Fruit fly (Drosophila melanogaster) whole organism, adult: ENCODE data around the gene cmpy.

Experiments used
- ovo ChIP-seq: fragments of 200-800 bp; sonication (Bioruptor generic); optimal IDR thresholded peaks from 2 replicates; lab custom pipeline; 2016; ENCODE audit warnings: missing biosample characterization, missing genetic modification characterization
- toe ChIP-seq: fragments of 200-800 bp; sonication (Bioruptor generic); optimal IDR thresholded peaks from 2 replicates; lab custom pipeline; 2016; ENCODE audit warnings: missing biosample characterization, missing genetic modification characterization

- TF ChIP-seq ovo (GFP tag; lab: Kevin White, UChicago) (no peak), toe (GFP tag; lab: Kevin White, UChicago) (no peak)
Observed at dm6 chr3L:20673870-20674269, 45.1 kb downstream of the cmpy start.
